Fruit fly (Drosophila melanogaster): ENCODE results near the gene CG14050.

The CG14050 gene

dm6 chrX:2298708-2299370 lies 27.2 kb downstream of the CG14050 start (continued):
- no peak for TF ChIP-seq CG2129 (GFP tag; IDR thresholded peaks at IDR 0.05; ENCODE audit: partially characterized antibody)

dm6 chrX:2297428-2298200 lies 28.4 kb downstream of the CG14050 start:
- TF ChIP-seq gsb (GFP tag; IDR thresholded peaks at IDR 0.05) (peak; percentile 96), CG8388 (GFP tag; optimal IDR thresholded peaks at IDR 0.05) (peak; percentile 98), so (GFP tag; IDR thresholded peaks at IDR 0.05) (peak; percentile 98), CG7372 (GFP tag; IDR thresholded peaks at IDR 0.05) (peak; percentile 97), CG10274 (GFP tag; optimal IDR thresholded peaks at IDR 0.05) (peak; percentile 94), onecut (GFP tag; IDR thresholded peaks at IDR 0.05) (peak; percentile 96), Neu2 (GFP tag; optimal IDR thresholded peaks at IDR 0.05; ENCODE audit: borderline replicate concordance) (peak; percentile 86), tll (GFP tag; optimal IDR thresholded peaks at IDR 0.05) (peak in 1 of 2 experiments; percentile 25), zen (tag; optimal IDR thresholded peaks at IDR 0.05) (peak; percentile 95), CG31441 (GFP tag; IDR thresholded peaks at IDR 0.05) (peak; percentile 98), CG5953 (GFP tag; IDR thresholded peaks at IDR 0.05) (peak; percentile 98), hbn (GFP tag; IDR thresholded peaks at IDR 0.05; ENCODE audit: partially characterized antibody) (no peak), D19B (GFP tag; optimal IDR thresholded peaks at IDR 0.05) (peak; percentile 89), twi (tag; optimal IDR thresholded peaks at IDR 0.05) (peak; percentile 94), CG7786 (GFP tag; optimal IDR thresholded peaks at IDR 0.05) (peak; percentile 99), Gsc (GFP tag; IDR thresholded peaks at IDR 0.05) (peak; percentile 95), CG1602 (GFP tag; optimal IDR thresholded peaks at IDR 0.05) (peak; percentile 97), pnt (GFP tag; optimal IDR thresholded peaks at IDR 0.05) (peak; percentile 99), Mes4 (GFP tag; optimal IDR thresholded peaks at IDR 0.05) (peak; percentile 98), CG8765 (GFP tag; IDR thresholded peaks at IDR 0.05) (peak; percentile 91), Hmr (GFP tag; optimal IDR thresholded peaks at IDR 0.05) (peak; percentile 98), CG30020 (tag; optimal IDR thresholded peaks at IDR 0.05) (peak; percentile 76), Stat92E (GFP tag; optimal IDR thresholded peaks at IDR 0.05) (peak in 1 of 3 experiments; percentile 94), Deaf1 (tag; optimal IDR thresholded peaks at IDR 0.05) (peak; percentile 84), Optix (GFP tag; IDR thresholded peaks at IDR 0.05) (peak; percentile 99), slp2 (GFP tag; optimal IDR thresholded peaks at IDR 0.05) (peak; percentile 99), Ets97D (GFP tag; optimal IDR thresholded peaks at IDR 0.05) (peak; percentile 93), yki (optimal IDR thresholded peaks at IDR 0.05) (no peak), sug (tag; optimal IDR thresholded peaks at IDR 0.05) (peak; percentile 94), CG4707 (GFP tag; optimal IDR thresholded peaks at IDR 0.05) (peak; percentile 97), CG43689 (GFP tag; IDR thresholded peaks at IDR 0.05) (peak; percentile 96), CG7839 (tag; optimal IDR thresholded peaks at IDR 0.05) (peak; percentile 99), CG18619 (GFP tag; optimal IDR thresholded peaks at IDR 0.05) (peak; percentile 98), disco-r (GFP tag; optimal IDR thresholded peaks at IDR 0.05) (peak; percentile 98), CG13123 (GFP tag; optimal IDR thresholded peaks at IDR 0.05) (peak; percentile 98), kay (GFP tag; optimal IDR thresholded peaks at IDR 0.05) (peak; percentile 97), lov (optimal IDR thresholded peaks at IDR 0.05) (no peak), lov (GFP tag; IDR thresholded peaks at IDR 0.05) (peak; percentile 98), ems (GFP tag; optimal IDR thresholded peaks at IDR 0.05) (peak; percentile 98), wor (GFP tag; IDR thresholded peaks at IDR 0.05) (peak; percentile 99), CG1529 (GFP tag; optimal IDR thresholded peaks at IDR 0.05) (peak; percentile 99), CG31365 (tag; optimal IDR thresholded peaks at IDR 0.05) (peak; percentile 92), CG1024 (GFP tag; IDR thresholded peaks at IDR 0.05) (peak; percentile 96), cas (GFP tag; IDR thresholded peaks at IDR 0.05) (peak; percentile 90), bsh (GFP tag; optimal IDR thresholded peaks at IDR 0.05) (peak; percentile 87 to 99), Ets65A (GFP tag) (peak; percentile 100)
